Fruit fly (Drosophila melanogaster): ENCODE measurements around the gene Sprn.

The Sprn gene

dm6 chr3L:11852924-11853323 is 26.0 kb upstream of the Sprn start:
- TF ChIP-seq fd96Ca (GFP tag; IDR thresholded peaks at IDR 0.05) (no peak), EcR (GFP tag; optimal IDR thresholded peaks at IDR 0.05) (no peak), CG4496 (GFP tag; IDR thresholded peaks at IDR 0.05) (no peak), D1 (tag; optimal IDR thresholded peaks at IDR 0.05) (no peak), gl (tag; optimal IDR thresholded peaks at IDR 0.05) (no peak), CG34367 (tag; optimal IDR thresholded peaks at IDR 0.05) (no peak), CG10348 (GFP tag; IDR thresholded peaks at IDR 0.05) (no peak), CG8159 (tag; optimal IDR thresholded peaks at IDR 0.05) (no peak), CG15710 (tag; optimal IDR thresholded peaks at IDR 0.05) (no peak), Pif1A (GFP tag; optimal IDR thresholded peaks at IDR 0.05) (no peak), rn (GFP tag; IDR thresholded peaks at IDR 0.05) (no peak), CG13204 (GFP tag; optimal IDR thresholded peaks at IDR 0.05) (no peak), CG32121 (GFP tag; IDR thresholded peaks at IDR 0.05) (no peak), CG9948 (tag; optimal IDR thresholded peaks at IDR 0.05) (no peak), CG8301 (tag; optimal IDR thresholded peaks at IDR 0.05) (no peak), CG14655 (GFP tag; optimal IDR thresholded peaks at IDR 0.05) (no peak), Pif1B (GFP tag; optimal IDR thresholded peaks at IDR 0.05) (no peak), CG17806 (tag; optimal IDR thresholded peaks at IDR 0.05) (no peak), Ets98B (GFP tag; IDR thresholded peaks at IDR 0.05) (no peak)

DNA sequence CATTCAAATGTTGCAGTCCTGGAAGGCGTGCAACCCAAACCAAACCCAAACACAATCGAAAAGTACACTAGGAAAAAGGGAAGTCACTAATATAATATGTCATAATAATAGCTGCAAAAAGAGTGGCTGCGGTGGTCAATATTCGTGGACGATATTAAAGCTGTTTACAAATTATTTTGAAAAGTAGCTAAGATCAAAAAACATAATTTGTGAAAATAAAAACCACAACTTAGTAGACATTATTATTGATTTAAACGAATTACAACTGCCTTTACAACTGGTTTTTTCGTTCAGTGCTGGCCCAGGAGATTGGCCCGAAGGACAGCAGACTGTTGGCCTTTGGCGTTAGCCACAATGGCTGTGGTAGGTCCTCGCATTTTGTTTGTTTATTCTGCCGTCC is 20.2 kb upstream of the Sprn start:
- no peak for TF ChIP-seq CG17806 (tag; optimal IDR thresholded peaks at IDR 0.05)
- no peak for TF ChIP-seq Pif1B (GFP tag; optimal IDR thresholded peaks at IDR 0.05)
- TF ChIP-seq Pif1A (GFP tag; optimal IDR thresholded peaks at IDR 0.05) = no peak
- no peak for TF ChIP-seq Snoo (tag; optimal IDR thresholded peaks at IDR 0.05)
- no peak for TF ChIP-seq CG8159 (tag; optimal IDR thresholded peaks at IDR 0.05)
- no peak for TF ChIP-seq EcR (GFP tag; optimal IDR thresholded peaks at IDR 0.05)
- TF ChIP-seq CG14655 (GFP tag; optimal IDR thresholded peaks at IDR 0.05) = no peak
- no peak for TF ChIP-seq CG34367 (tag; optimal IDR thresholded peaks at IDR 0.05)
- no peak for TF ChIP-seq CG15710 (tag; optimal IDR thresholded peaks at IDR 0.05)
- TF ChIP-seq rn (GFP tag; IDR thresholded peaks at IDR 0.05) = no peak
- TF ChIP-seq CG9948 (tag; optimal IDR thresholded peaks at IDR 0.05) = no peak
- no peak for TF ChIP-seq CG32121 (GFP tag; IDR thresholded peaks at IDR 0.05)
- no peak for TF ChIP-seq CG12605 (GFP tag; IDR thresholded peaks at IDR 0.05)
- TF ChIP-seq Ets98B (GFP tag; IDR thresholded peaks at IDR 0.05) = no peak
- no peak for TF ChIP-seq fd96Ca (GFP tag; IDR thresholded peaks at IDR 0.05)
- TF ChIP-seq CG10348 (GFP tag; IDR thresholded peaks at IDR 0.05) = no peak
- TF ChIP-seq CG4496 (GFP tag; IDR thresholded peaks at IDR 0.05) = no peak
- no peak for TF ChIP-seq CG13204 (GFP tag; optimal IDR thresholded peaks at IDR 0.05)

DNA sequence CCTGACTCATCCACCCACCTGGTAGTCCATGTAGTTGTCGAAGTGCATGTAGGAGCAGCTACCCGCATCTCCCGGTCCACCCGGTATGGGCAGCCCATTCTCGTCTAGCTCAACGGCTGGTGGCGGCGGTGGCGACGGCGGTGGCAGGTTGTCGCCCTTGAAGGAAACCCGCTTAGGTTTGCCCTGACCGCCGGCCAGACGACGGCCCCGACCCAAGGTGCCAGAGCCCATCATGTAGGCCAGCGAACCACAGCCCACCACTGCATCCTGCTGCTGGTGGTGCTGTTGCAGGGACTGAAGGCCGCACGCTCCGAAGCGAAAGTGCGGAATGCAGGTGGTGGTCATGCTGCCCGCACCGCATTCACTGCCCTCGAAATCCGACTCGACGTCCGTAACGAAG is 16.6 kb upstream of the Sprn start:
- TF ChIP-seq CG12605 (GFP tag; IDR thresholded peaks at IDR 0.05) = no peak
- no peak for TF ChIP-seq Ets98B (GFP tag; IDR thresholded peaks at IDR 0.05)
- TF ChIP-seq CG34367 (tag; optimal IDR thresholded peaks at IDR 0.05) = no peak
- TF ChIP-seq CG8301 (tag; optimal IDR thresholded peaks at IDR 0.05) = no peak
- TF ChIP-seq CG14655 (GFP tag; optimal IDR thresholded peaks at IDR 0.05) = no peak
- no peak for TF ChIP-seq EcR (GFP tag; optimal IDR thresholded peaks at IDR 0.05)

dm6 chr3L:11863587-11863986 is 15.3 kb upstream of the Sprn start:
- no peak for TF ChIP-seq CG17806 (tag; optimal IDR thresholded peaks at IDR 0.05)
- no peak for TF ChIP-seq CG12605 (GFP tag; IDR thresholded peaks at IDR 0.05)
- TF ChIP-seq rn (GFP tag; IDR thresholded peaks at IDR 0.05) = no peak
- peak; percentile 30 for TF ChIP-seq CG15710 (tag; optimal IDR thresholded peaks at IDR 0.05)
- TF ChIP-seq CG8301 (tag; optimal IDR thresholded peaks at IDR 0.05) = no peak
- TF ChIP-seq EcR (GFP tag; optimal IDR thresholded peaks at IDR 0.05) = no peak
- no peak for TF ChIP-seq fd96Ca (GFP tag; IDR thresholded peaks at IDR 0.05)
- TF ChIP-seq gl (tag; optimal IDR thresholded peaks at IDR 0.05) = no peak
- TF ChIP-seq CG8159 (tag; optimal IDR thresholded peaks at IDR 0.05) = peak; percentile 69
- no peak for TF ChIP-seq CG4496 (GFP tag; IDR thresholded peaks at IDR 0.05)
- peak; percentile 37 for TF ChIP-seq CG14655 (GFP tag; optimal IDR thresholded peaks at IDR 0.05)
- TF ChIP-seq CG34367 (tag; optimal IDR thresholded peaks at IDR 0.05) = no peak
- no peak for TF ChIP-seq CG32121 (GFP tag; IDR thresholded peaks at IDR 0.05)
- TF ChIP-seq D1 (tag; optimal IDR thresholded peaks at IDR 0.05) = no peak
- peak; percentile 21 for TF ChIP-seq CG9948 (tag; optimal IDR thresholded peaks at IDR 0.05)
- no peak for TF ChIP-seq Snoo (tag; optimal IDR thresholded peaks at IDR 0.05)
- no peak for TF ChIP-seq Pif1A (GFP tag; optimal IDR thresholded peaks at IDR 0.05)
- TF ChIP-seq CG13204 (GFP tag; optimal IDR thresholded peaks at IDR 0.05) = no peak

dm6 chr3L:11869328-11869727 is 9.6 kb upstream of the Sprn start:
- TF ChIP-seq CG13204 (GFP tag; optimal IDR thresholded peaks at IDR 0.05) (no peak), CG8159 (tag; optimal IDR thresholded peaks at IDR 0.05) (peak; percentile 13), CG12605 (GFP tag; IDR thresholded peaks at IDR 0.05) (no peak), Pif1B (GFP tag; optimal IDR thresholded peaks at IDR 0.05) (no peak), EcR (GFP tag; optimal IDR thresholded peaks at IDR 0.05) (no peak), CG17806 (tag; optimal IDR thresholded peaks at IDR 0.05) (no peak), CG10348 (GFP tag; IDR thresholded peaks at IDR 0.05) (no peak)

dm6 chr3L:11871205-11871604 is 7.7 kb upstream of the Sprn start, which contains the start of gene CG5906:
Gene CG5906, minus strand, starts transcription at chr3L:11871305.
- TF ChIP-seq Pif1B (GFP tag; optimal IDR thresholded peaks at IDR 0.05) = no peak
- TF ChIP-seq Ets98B (GFP tag; IDR thresholded peaks at IDR 0.05) = no peak
- TF ChIP-seq fd96Ca (GFP tag; IDR thresholded peaks at IDR 0.05) = no peak
- TF ChIP-seq rn (GFP tag; IDR thresholded peaks at IDR 0.05) = no peak
- no peak for TF ChIP-seq D1 (tag; optimal IDR thresholded peaks at IDR 0.05)
- TF ChIP-seq CG9948 (tag; optimal IDR thresholded peaks at IDR 0.05) = no peak
- TF ChIP-seq CG14655 (GFP tag; optimal IDR thresholded peaks at IDR 0.05) = no peak
- TF ChIP-seq CG8159 (tag; optimal IDR thresholded peaks at IDR 0.05) = no peak
- TF ChIP-seq CG15710 (tag; optimal IDR thresholded peaks at IDR 0.05) = no peak
- TF ChIP-seq CG8301 (tag; optimal IDR thresholded peaks at IDR 0.05) = no peak
- no peak for TF ChIP-seq CG12605 (GFP tag; IDR thresholded peaks at IDR 0.05)
- no peak for TF ChIP-seq Snoo (tag; optimal IDR thresholded peaks at IDR 0.05)
- TF ChIP-seq CG4496 (GFP tag; IDR thresholded peaks at IDR 0.05) = no peak
- TF ChIP-seq CG34367 (tag; optimal IDR thresholded peaks at IDR 0.05) = no peak
- TF ChIP-seq gl (tag; optimal IDR thresholded peaks at IDR 0.05) = no peak

Data from whole organism, pupa.